Worm (Caenorhabditis elegans): ENCODE results near the gene cank-26.

- no peak for TF ChIP-seq lin-15B (tag; optimal IDR thresholded peaks at IDR 0.05)
- TF ChIP-seq egl-27 (tag; optimal IDR thresholded peaks at IDR 0.05) = no peak
- TF ChIP-seq fkh-8 (tag; optimal IDR thresholded peaks at IDR 0.05) = no peak
- no peak for TF ChIP-seq nhr-28 (tag; optimal IDR thresholded peaks at IDR 0.05)
- TF ChIP-seq lsy-2 (tag; optimal IDR thresholded peaks at IDR 0.05) = no peak
- no peak for TF ChIP-seq snpc-4 (tag; optimal IDR thresholded peaks at IDR 0.05)
- TF ChIP-seq nhr-76 (tag; optimal IDR thresholded peaks at IDR 0.05) = no peak
Observed at ce11 chrII:3964302-3964885, 10.5 kb downstream of the cank-26 start.
